Fruit fly (Drosophila melanogaster) whole organism, embryonic: ENCODE measurements around the gene St2.

Source experiments
- CG14965 ChIP-seq: fragments of 200-800 bp; sonication (Bioruptor generic); optimal IDR thresholded peaks from 2 replicates; lab custom pipeline; 2016; ENCODE audit warnings: missing biosample characterization, missing genetic modification characterization, borderline replicate concordance
- pb ChIP-seq: fragments of 200-800 bp; sonication (Bioruptor generic); optimal IDR thresholded peaks from 3 replicates; lab custom pipeline; 2016; ENCODE audit warnings: missing biosample characterization, missing genetic modification characterization

DNA sequence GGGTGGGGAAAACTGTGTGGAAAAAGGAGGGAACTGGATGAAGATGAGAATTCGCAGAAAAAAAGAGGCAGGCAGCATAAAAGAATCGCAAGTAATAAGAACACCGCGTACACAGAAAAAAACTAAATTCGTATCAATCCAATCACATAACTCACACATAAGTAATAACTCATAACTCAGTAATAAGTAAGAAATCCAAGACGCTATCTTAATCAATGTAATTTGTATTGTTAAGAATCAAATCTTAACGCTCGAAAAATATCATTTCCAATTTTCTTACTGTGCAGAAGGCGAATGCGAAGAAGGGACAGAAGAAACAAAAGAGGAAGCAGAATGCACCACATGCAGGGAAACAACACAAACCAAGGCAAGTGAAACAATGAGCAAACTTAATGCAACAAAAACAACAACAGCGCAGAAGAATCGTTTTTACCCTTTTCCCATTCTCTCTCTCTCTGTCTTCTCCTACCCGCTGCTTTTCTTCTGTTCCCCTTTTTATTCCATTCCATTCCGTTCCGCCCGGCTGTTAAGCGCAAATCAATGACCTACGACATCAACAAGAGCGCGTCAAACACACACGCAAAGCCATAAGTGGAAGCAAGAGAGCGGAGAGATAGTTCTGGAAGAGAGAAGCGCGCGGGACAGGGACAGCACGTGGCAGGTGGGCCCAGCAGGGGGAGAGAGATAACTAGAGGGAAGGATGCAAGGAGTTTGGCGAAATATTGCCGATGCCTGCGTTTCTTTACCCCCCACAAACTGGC, 22.4 kb upstream of the St2 start:
- TF ChIP-seq CG14965 (GFP tag; lab: Kevin White, UChicago) (peak; percentile 53), pb (GFP tag; lab: Kevin White, UChicago) (peak; percentile 58)
